Fruit fly (Drosophila melanogaster): ENCODE data around the gene CG6800.
"Not testable (repeated sequence)": the region's sequence is repeated elsewhere in the genome, so short reads cannot be mapped to it uniquely, and the experiment has no call there.

Gene CG6800

dm6 chr3R:21775766-21776165, at the start of gene CG6800, which contains the start of gene GABA-B-R2:
Gene CG6800 (plus strand): TSS chr3R:21776138.
Gene GABA-B-R2 (minus strand): TSS chr3R:21775840.
- TF ChIP-seq CG8478 (optimal IDR thresholded peaks at IDR 0.05), result no peak
- no peak for TF ChIP-seq CTCF (optimal IDR thresholded peaks at IDR 0.05)

DNA sequence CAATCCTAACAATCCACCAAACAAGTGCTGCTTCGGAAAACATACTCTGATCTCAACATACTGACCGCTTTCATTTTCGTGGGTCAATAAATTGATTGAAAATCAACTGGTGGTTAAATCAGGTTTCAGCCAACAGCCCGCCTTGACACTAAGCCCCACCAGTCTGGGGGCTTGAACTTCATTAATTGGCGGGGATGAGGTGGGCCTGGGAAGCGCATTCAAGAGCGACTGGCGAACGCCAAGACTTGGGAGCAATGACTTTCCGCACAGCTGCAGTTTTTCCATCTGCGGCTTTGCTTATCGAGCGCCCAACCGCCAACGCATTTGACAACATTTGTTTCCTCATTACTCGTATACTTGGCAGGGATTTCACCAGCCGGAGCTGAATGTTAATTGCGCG, 49.3 kb upstream of the CG6800 start:
- TF ChIP-seq CTCF (optimal IDR thresholded peaks at IDR 0.05), result no peak
- no peak for TF ChIP-seq CG8478 (optimal IDR thresholded peaks at IDR 0.05)

DNA sequence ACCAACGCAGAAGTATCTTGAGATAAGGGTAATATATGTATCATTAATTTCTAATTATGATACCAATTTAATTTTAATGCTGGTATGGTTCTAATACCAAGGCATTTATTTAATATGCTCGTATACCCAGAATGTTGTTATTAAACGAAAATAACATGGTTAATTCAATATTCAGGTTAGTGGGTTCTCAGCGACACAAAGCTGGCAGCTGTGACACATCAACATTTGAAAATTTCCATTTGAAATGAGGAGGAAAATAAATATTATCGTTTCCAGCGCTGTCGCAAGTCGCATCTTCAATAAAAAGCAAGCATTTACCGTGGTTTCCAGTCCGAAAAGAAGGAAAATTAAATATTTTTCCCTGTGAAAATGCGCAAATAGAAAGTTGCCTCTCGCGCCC, 45.0 kb upstream of the CG6800 start:
- no peak for TF ChIP-seq CTCF (optimal IDR thresholded peaks at IDR 0.05)
- no peak for TF ChIP-seq CG8478 (optimal IDR thresholded peaks at IDR 0.05)

dm6 chr3R:21731682-21732081, 44.3 kb upstream of the CG6800 start:
- TF ChIP-seq CG8478 (optimal IDR thresholded peaks at IDR 0.05), result no peak
- no peak for TF ChIP-seq CTCF (optimal IDR thresholded peaks at IDR 0.05)

dm6 chr3R:21732901-21733300, 43.0 kb upstream of the CG6800 start:
- TF ChIP-seq CTCF (optimal IDR thresholded peaks at IDR 0.05), result no peak
- TF ChIP-seq CG8478 (optimal IDR thresholded peaks at IDR 0.05), result no peak

dm6 chr3R:21736196-21736595, 39.7 kb upstream of the CG6800 start, which contains the start of gene Sfp93F:
Gene Sfp93F (minus strand): TSS chr3R:21736296.
- TF ChIP-seq CTCF, CG8478 (optimal IDR thresholded peaks at IDR 0.05): not testable (repeated sequence)

dm6 chr3R:21736749-21737148, 39.2 kb upstream of the CG6800 start, which contains the start of gene CG42869:
Gene CG42869 (minus strand): TSS chr3R:21736849.
- TF ChIP-seq CG8478 (optimal IDR thresholded peaks at IDR 0.05) (no peak), CTCF (optimal IDR thresholded peaks at IDR 0.05) (no peak)

DNA sequence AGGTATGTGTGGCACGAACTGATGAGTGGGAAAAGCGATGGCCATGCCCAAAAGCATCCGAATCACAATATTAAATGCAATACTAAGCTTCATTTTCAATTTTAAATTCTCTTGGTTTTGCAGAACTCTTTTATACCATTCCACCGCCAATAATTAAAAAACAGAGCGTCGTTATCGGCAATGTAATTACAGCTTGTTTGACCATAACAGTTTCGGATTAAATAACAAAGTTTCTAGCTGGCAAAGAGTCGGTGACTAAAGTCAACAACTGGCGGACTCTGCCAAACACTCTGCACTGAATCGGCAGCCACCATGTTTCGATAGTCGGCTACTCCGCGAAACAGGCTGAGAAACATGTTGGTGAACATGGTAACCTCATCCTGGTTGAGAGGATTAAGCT, 38.7 kb upstream of the CG6800 start, which contains the start of gene CG42870:
TSS of gene CG42870 (minus strand) at position 101 of the 400 bp plus-strand sequence.
- no peak for TF ChIP-seq CG8478 (optimal IDR thresholded peaks at IDR 0.05)
- TF ChIP-seq CTCF (optimal IDR thresholded peaks at IDR 0.05), result no peak

DNA sequence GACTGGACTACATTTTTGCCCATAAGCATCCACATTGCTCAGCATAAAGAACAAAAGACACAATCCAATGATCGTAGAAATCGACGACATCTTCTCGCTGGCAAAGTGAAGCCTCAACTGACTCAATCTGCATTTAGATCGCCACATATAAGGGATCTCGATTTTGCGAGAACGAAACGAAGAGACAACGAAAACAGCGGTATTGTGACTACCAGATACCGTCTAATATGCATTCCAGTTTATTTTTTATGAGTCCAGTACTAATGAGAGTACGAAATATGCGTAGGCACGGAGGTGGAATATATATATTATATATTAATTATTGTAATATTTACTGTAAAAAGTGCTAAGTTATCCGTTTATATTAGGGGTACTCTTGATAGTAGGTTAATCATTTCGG, 36.9 kb upstream of the CG6800 start, which contains the start of gene CG34034:
TSS of gene CG34034 (minus strand) at position 101 of the 400 bp plus-strand sequence.
- TF ChIP-seq CG8478 (optimal IDR thresholded peaks at IDR 0.05) (no peak), CTCF (optimal IDR thresholded peaks at IDR 0.05) (no peak)

DNA sequence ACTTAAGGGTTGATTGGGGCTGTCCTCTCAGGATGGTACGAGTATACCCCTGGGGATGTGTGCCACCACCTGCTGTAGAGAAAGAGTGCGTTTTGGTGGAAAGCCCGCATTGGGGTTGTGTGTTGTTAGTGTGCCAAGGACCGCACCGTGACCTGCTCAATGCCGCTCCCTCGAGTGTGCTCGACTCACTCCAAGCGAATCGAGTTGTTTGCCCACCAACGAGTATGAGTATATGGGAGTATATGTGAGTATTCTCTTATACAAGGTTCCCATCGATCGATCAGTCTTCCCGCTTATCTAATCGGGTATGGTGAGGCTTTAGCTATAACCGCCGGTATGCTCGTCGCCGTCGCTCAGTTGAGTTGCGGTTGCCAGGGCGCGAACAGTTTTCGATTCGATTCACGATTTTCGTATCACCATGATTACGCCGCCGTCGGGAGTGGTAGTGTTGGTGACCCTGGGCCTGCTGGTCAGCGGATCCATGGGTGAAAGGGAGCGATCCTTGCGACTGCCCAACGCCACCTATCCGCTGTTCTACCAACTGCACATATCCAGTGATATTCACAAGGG, 36.1 kb upstream of the CG6800 start, which contains the start of gene CG5849:
TSS of gene CG5849 (plus strand) at position 356 of the 570 bp plus-strand sequence.
- TF ChIP-seq CTCF (optimal IDR thresholded peaks at IDR 0.05) (no peak), CG8478 (optimal IDR thresholded peaks at IDR 0.05) (no peak)

DNA sequence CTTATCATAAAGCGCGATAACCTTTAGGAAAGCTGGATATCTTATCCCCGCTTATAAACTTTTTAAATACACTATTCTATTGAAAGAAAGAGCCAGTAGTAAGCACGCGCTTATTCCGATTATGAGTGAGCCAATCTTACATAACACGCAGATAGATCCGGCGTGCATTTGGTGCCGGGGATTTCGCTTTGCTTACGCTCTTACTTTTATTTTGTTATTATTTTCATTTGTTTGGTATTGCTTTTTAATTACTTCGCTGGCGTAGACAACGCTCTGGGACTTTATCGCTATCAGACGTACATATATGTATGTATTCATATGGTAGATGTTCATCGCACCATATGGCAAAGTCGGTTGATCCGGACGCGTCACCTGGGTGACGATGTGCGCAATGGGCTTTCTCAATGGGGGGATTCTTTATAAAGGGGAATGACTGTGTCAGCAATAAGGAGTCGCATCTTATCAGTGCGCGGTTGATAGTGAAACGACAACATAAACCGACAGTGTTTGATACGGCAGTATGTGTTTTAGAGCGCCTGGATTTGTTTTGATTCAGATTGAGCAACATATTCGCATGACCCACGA, 35.1 kb upstream of the CG6800 start:
- no peak for TF ChIP-seq CG8478 (optimal IDR thresholded peaks at IDR 0.05)
- TF ChIP-seq CTCF (optimal IDR thresholded peaks at IDR 0.05), result no peak

DNA sequence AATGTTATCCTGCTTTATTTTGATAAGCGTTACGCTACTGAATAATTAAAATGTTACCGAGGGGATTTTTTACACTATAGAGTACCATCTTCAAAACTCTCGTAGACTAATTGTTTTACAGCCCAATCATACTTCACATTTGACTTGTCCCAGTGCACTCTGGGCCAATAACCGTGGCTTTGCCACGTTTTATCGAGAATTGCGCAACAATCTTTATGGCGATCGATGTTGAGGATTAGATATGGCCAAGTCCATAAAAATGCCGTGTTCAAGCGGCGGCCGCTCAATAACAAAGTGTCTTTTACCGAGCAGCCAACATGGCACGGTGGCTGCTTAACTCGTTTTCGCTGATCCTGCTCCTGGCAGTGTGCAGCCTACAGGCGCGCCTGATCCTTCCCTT, 30.9 kb upstream of the CG6800 start, which contains the start of gene CG31343:
TSS of gene CG31343 (plus strand) at position 279 of the 400 bp plus-strand sequence.
- TF ChIP-seq CTCF (optimal IDR thresholded peaks at IDR 0.05), result no peak
- no peak for TF ChIP-seq CG8478 (optimal IDR thresholded peaks at IDR 0.05)

dm6 chr3R:21745887-21746286, 30.1 kb upstream of the CG6800 start:
- TF ChIP-seq CG8478 (optimal IDR thresholded peaks at IDR 0.05) (no peak), CTCF (optimal IDR thresholded peaks at IDR 0.05) (no peak)

dm6 chr3R:21748954-21749920, 26.7 kb upstream of the CG6800 start, which contains the start of gene CG31233:
Gene CG31233 (plus strand): TSS chr3R:21749853.
- no peak for TF ChIP-seq CTCF (optimal IDR thresholded peaks at IDR 0.05)
- TF ChIP-seq CG8478 (optimal IDR thresholded peaks at IDR 0.05), result no peak

dm6 chr3R:21753099-21753498, 22.8 kb upstream of the CG6800 start:
- no peak for TF ChIP-seq CTCF (optimal IDR thresholded peaks at IDR 0.05)
